Worm (Caenorhabditis elegans) whole organism, young adult: ENCODE data around the gene sorf-1.

Source experiments
- C17E4.6 ChIP-seq: fragments of 200-800 bp; sonication (Bioruptor generic); IDR thresholded peaks from 2 replicates; pipeline ENCODE4 v1.3.6; 2022; ENCODE audit warnings: missing genetic modification reagents, missing genetic modification characterization, missing compliant biosample characterization
- D2030.7 ChIP-seq: fragments of 200-800 bp; sonication (Bioruptor generic); IDR thresholded peaks from 2 replicates; pipeline ENCODE4 v1.3.6; 2022; ENCODE audit warnings: missing genetic modification reagents, missing genetic modification characterization, missing compliant biosample characterization
- F10E7.11 ChIP-seq: sonication (generic microtip); optimal IDR thresholded peaks from 2 replicates; lab custom pipeline; 2017; ENCODE audit warnings: mild to moderate bottlenecking, missing genetic modification characterization, moderate library complexity, missing compliant biosample characterization
- F22D6.2 ChIP-seq: sonication (generic microtip); optimal IDR thresholded peaks from 2 replicates; lab custom pipeline; 2016; ENCODE audit warnings: mild to moderate bottlenecking, missing genetic modification characterization, missing compliant biosample characterization
- F23B12.7 ChIP-seq: sonication (generic microtip); optimal IDR thresholded peaks from 2 replicates; lab custom pipeline; 2017; ENCODE audit warnings: missing genetic modification characterization, mild to moderate bottlenecking, missing compliant biosample characterization, antibody characterized with exemption, moderate library complexity; ENCODE audit not compliant: insufficient read depth
- F37B4.10 ChIP-seq: fragments of 200-800 bp; sonication (Bioruptor generic); IDR thresholded peaks from 2 replicates; pipeline ENCODE4 v1.3.6; 2022; ENCODE audit warnings: missing genetic modification characterization, missing compliant biosample characterization
- K11D2.4 ChIP-seq: fragments of 200-800 bp; sonication (Bioruptor generic); IDR thresholded peaks from 2 replicates; pipeline ENCODE4 v1.3.6; 2022; ENCODE audit warnings: missing genetic modification reagents, missing genetic modification characterization, missing compliant biosample characterization
- Y56A3A.18 ChIP-seq: fragments of 200-800 bp; sonication (Bioruptor generic); IDR thresholded peaks from 2 replicates; pipeline ENCODE4 v1.3.6; 2022; ENCODE audit warnings: missing genetic modification reagents, missing genetic modification characterization, missing compliant biosample characterization
- ZK185.1 ChIP-seq: sonication (generic microtip); optimal IDR thresholded peaks from 2 replicates; lab custom pipeline; 2016; ENCODE audit warnings: mild to moderate bottlenecking, missing genetic modification characterization, missing compliant biosample characterization; ENCODE audit not compliant: poor library complexity, severe bottlenecking
- aptf-3 ChIP-seq: fragments of 200-800 bp; sonication (Bioruptor generic); IDR thresholded peaks from 2 replicates; pipeline ENCODE4 v1.3.6; 2022; ENCODE audit warnings: missing genetic modification characterization, missing compliant biosample characterization
- atf-7 ChIP-seq: sonication (generic microtip); optimal IDR thresholded peaks from 2 replicates; lab custom pipeline; 2017; ENCODE audit warnings: mild to moderate bottlenecking, missing genetic modification characterization, missing compliant biosample characterization
- athp-1 ChIP-seq: sonication (generic microtip); optimal IDR thresholded peaks from 2 replicates; lab custom pipeline; 2017; ENCODE audit warnings: mild to moderate bottlenecking, missing genetic modification characterization, missing compliant biosample characterization
- attf-3 ChIP-seq: fragments of 200-800 bp; sonication (Bioruptor generic); conservative IDR thresholded peaks from 2 replicates; pipeline ENCODE4 v1.3.6; 2022; ENCODE audit warnings: missing genetic modification reagents, missing genetic modification characterization, missing compliant biosample characterization
- bed-1 ChIP-seq: fragments of 200-800 bp; sonication (Bioruptor generic); IDR thresholded peaks from 2 replicates; pipeline ENCODE4 v1.3.6; 2022; ENCODE audit warnings: missing genetic modification reagents, missing genetic modification characterization, missing compliant biosample characterization
- ccch-3 ChIP-seq: fragments of 200-800 bp; sonication (Bioruptor generic); optimal IDR thresholded peaks from 2 replicates; lab custom pipeline; 2018; ENCODE audit warnings: mild to moderate bottlenecking, missing genetic modification characterization, missing compliant biosample characterization
- ceh-100 ChIP-seq: fragments of 200-800 bp; sonication (Bioruptor generic); IDR thresholded peaks from 2 replicates; pipeline ENCODE4 v1.3.6; 2022; ENCODE audit warnings: missing genetic modification reagents, missing genetic modification characterization, missing compliant biosample characterization
- ceh-27 ChIP-seq: fragments of 200-800 bp; sonication (Bioruptor generic); optimal IDR thresholded peaks from 2 replicates; lab custom pipeline; 2018; ENCODE audit warnings: mild to moderate bottlenecking, missing genetic modification characterization, moderate library complexity, missing compliant biosample characterization
- ceh-79 ChIP-seq: sonication (generic microtip); optimal IDR thresholded peaks from 2 replicates; lab custom pipeline; 2017; ENCODE audit warnings: mild to moderate bottlenecking, missing genetic modification characterization, missing compliant biosample characterization
- chd-7 ChIP-seq: sonication (generic microtip); optimal IDR thresholded peaks from 2 replicates; lab custom pipeline; 2016; ENCODE audit warnings: mild to moderate bottlenecking, missing genetic modification characterization, moderate library complexity, missing compliant biosample characterization
- dpl-1 ChIP-seq: fragments of 150-350 bp; optimal IDR thresholded peaks from 2 replicates; lab custom pipeline; 2014; ENCODE audit warnings: missing biosample characterization, missing genetic modification reagents, missing genetic modification characterization
- ekl-4 ChIP-seq: fragments of 200-800 bp; sonication (Bioruptor generic); IDR thresholded peaks from 2 replicates; pipeline ENCODE4 v1.3.6; 2022; ENCODE audit warnings: missing genetic modification reagents, missing genetic modification characterization, missing compliant biosample characterization
- fkh-3 ChIP-seq: sonication (generic microtip); optimal IDR thresholded peaks from 2 replicates; lab custom pipeline; 2016; ENCODE audit warnings: mild to moderate bottlenecking, missing genetic modification characterization, missing compliant biosample characterization
- hlh-26 ChIP-seq: fragments of 200-800 bp; sonication (Bioruptor generic); conservative IDR thresholded peaks from 2 replicates; pipeline ENCODE4 v1.3.6; 2022; ENCODE audit warnings: missing genetic modification reagents, missing genetic modification characterization, missing compliant biosample characterization
- hsf-1 ChIP-seq: fragments of 200-800 bp; sonication (Bioruptor generic); IDR thresholded peaks from 2 replicates; pipeline ENCODE4 v1.3.6; 2022; ENCODE audit warnings: missing genetic modification reagents, missing genetic modification characterization, missing compliant biosample characterization
- let-526 ChIP-seq: fragments of 200-800 bp; sonication (Bioruptor generic); IDR thresholded peaks from 2 replicates; pipeline ENCODE4 v1.3.6; 2022; ENCODE audit warnings: missing genetic modification reagents, missing genetic modification characterization, missing compliant biosample characterization
- lin-26 ChIP-seq: fragments of 200-800 bp; sonication (Bioruptor generic); IDR thresholded peaks from 2 replicates; pipeline ENCODE4 v1.3.6; 2022; ENCODE audit warnings: missing genetic modification reagents, missing genetic modification characterization, missing compliant biosample characterization
- lin-35 ChIP-seq, 3 experiments: fragments of 150-350 bp in 2 of 3; sonication (generic microtip) in 1 of 3; optimal IDR thresholded peaks; 2 replicates each; lab custom pipeline; 2014 to 2018; ENCODE audit warnings: missing biosample characterization in 3 of 3, missing genetic modification characterization in 3 of 3, missing genetic modification reagents in 3 of 3
- lin-54 ChIP-seq: fragments of 200-800 bp; sonication (Bioruptor generic); optimal IDR thresholded peaks from 2 replicates; lab custom pipeline; 2018; ENCODE audit warnings: mild to moderate bottlenecking, missing genetic modification characterization, missing compliant biosample characterization
- lir-1 ChIP-seq: fragments of 200-800 bp; sonication (Bioruptor generic); conservative IDR thresholded peaks from 2 replicates; pipeline ENCODE4 v1.3.6; 2022; ENCODE audit warnings: missing genetic modification reagents, missing genetic modification characterization, missing compliant biosample characterization
- madf-10 ChIP-seq: sonication (generic microtip); optimal IDR thresholded peaks from 2 replicates; lab custom pipeline; 2016; ENCODE audit warnings: mild to moderate bottlenecking, missing genetic modification characterization, missing compliant biosample characterization
- madf-8 ChIP-seq: fragments of 200-800 bp; sonication (Bioruptor generic); conservative IDR thresholded peaks from 2 replicates; pipeline ENCODE4 v1.3.6; 2022; ENCODE audit warnings: missing genetic modification reagents, missing genetic modification characterization, missing compliant biosample characterization
- mcd-1 ChIP-seq: fragments of 200-800 bp; sonication (Bioruptor generic); IDR thresholded peaks from 2 replicates; pipeline ENCODE4 v1.3.6; 2022; ENCODE audit warnings: missing genetic modification reagents, missing genetic modification characterization, missing compliant biosample characterization
- mxl-1 ChIP-seq: sonication (generic microtip); optimal IDR thresholded peaks from 2 replicates; lab custom pipeline; 2016; ENCODE audit warnings: missing genetic modification characterization, missing compliant biosample characterization
- nhr-179 ChIP-seq: sonication (generic microtip); optimal IDR thresholded peaks from 2 replicates; lab custom pipeline; 2016; ENCODE audit warnings: mild to moderate bottlenecking, missing genetic modification characterization, missing compliant biosample characterization
- pbrm-1 ChIP-seq: fragments of 200-800 bp; sonication (Bioruptor generic); IDR thresholded peaks from 2 replicates; pipeline ENCODE4 v1.3.6; 2022; ENCODE audit warnings: missing genetic modification reagents, missing genetic modification characterization, missing compliant biosample characterization
- rcor-1 ChIP-seq: fragments of 200-800 bp; sonication (Bioruptor generic); IDR thresholded peaks from 2 replicates; pipeline ENCODE4 v1.3.6; 2022; ENCODE audit warnings: missing genetic modification reagents, missing genetic modification characterization, missing compliant biosample characterization
- repo-1 ChIP-seq: sonication (generic microtip); optimal IDR thresholded peaks from 2 replicates; lab custom pipeline; 2017; ENCODE audit warnings: mild to moderate bottlenecking, missing genetic modification characterization, missing compliant biosample characterization
- rpc-1 ChIP-seq, 2 experiments: fragments of 150-350 bp in 1 of 2; sonication (generic microtip) in 1 of 2; optimal IDR thresholded peaks; 2 replicates each; lab custom pipeline; 2014 to 2018; ENCODE audit warnings: missing biosample characterization in 1 of 2, missing genetic modification characterization in 1 of 2, missing genetic modification reagents in 1 of 2, missing genotype in 1 of 2
- snpc-1.3 ChIP-seq: sonication (generic microtip); optimal IDR thresholded peaks from 2 replicates; lab custom pipeline; 2017; ENCODE audit warnings: missing genetic modification characterization, mild to moderate bottlenecking, missing compliant biosample characterization, antibody characterized with exemption, moderate library complexity, missing genotype, missing genetic modification reagents; ENCODE audit not compliant: insufficient read depth
- sptf-2 ChIP-seq: fragments of 200-800 bp; sonication (Bioruptor generic); optimal IDR thresholded peaks from 2 replicates; lab custom pipeline; 2018; ENCODE audit warnings: mild to moderate bottlenecking, missing genetic modification characterization, missing compliant biosample characterization
- tbp1 ChIP-seq: fragments of 200-800 bp; sonication (Bioruptor generic); optimal IDR thresholded peaks from 2 replicates; lab custom pipeline; 2018; ENCODE audit warnings: mild to moderate bottlenecking, missing genetic modification characterization, missing compliant biosample characterization
- xnd-1 ChIP-seq: sonication (generic microtip); optimal IDR thresholded peaks from 2 replicates; lab custom pipeline; 2016; ENCODE audit warnings: missing genotype, missing genetic modification reagents, missing genetic modification characterization, missing compliant biosample characterization
- ztf-3 ChIP-seq: fragments of 200-800 bp; sonication (Bioruptor generic); optimal IDR thresholded peaks from 2 replicates; lab custom pipeline; 2018; ENCODE audit warnings: mild to moderate bottlenecking, missing genetic modification characterization, missing compliant biosample characterization

The sorf-1 gene

ce11 chrX:3380167-3380566 is 1.1 kb upstream of the sorf-1 start, which contains the start of gene ZK563.7:
Gene ZK563.7 (plus strand): TSS chrX:3380467.
- TF ChIP-seq D2030.7 (GFP tag; lab: Robert Waterston, UW) (no peak), snpc-1.3 (tag; lab: Kevin White, UChicago) (no peak), hlh-26 (GFP tag; lab: Robert Waterston, UW) (no peak)

ce11 chrX:3375320-3375719 is 3.7 kb downstream of the sorf-1 start:
- TF ChIP-seq ceh-79 (tag; lab: Kevin White, UChicago) (no peak), F37B4.10 (no peak)

DNA sequence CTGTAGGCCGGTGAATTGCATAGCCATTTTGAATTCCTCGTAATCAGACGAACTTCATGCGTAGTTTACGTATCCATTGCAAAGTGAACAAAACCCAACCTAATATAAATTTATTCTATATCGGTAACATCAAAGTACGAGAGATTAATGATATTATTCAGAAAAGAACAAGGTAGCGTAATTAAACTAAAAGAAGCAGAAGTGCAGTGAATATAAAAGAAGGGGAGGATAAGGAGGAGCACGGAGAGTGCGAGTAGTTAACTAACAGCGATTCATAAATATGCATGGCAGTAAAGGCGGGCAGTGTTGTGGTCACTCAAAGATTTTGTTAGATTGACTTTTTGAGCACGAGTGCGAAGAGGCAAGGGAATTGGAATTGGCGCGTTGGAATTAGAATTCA is 4.4 kb downstream of the sorf-1 start, which contains the start of gene clc-3:
Gene clc-3 (minus strand): TSS at position 101 of the 400 bp plus-strand sequence.
- TF ChIP-seq repo-1 (no peak), F10E7.11 (tag; lab: Kevin White, UChicago) (no peak), lin-26 (no peak), F37B4.10 (no peak), Y56A3A.18 (GFP tag; lab: Robert Waterston, UW) (no peak), chd-7 (no peak), ZK185.1 (tag; lab: Kevin White, UChicago) (no peak), rcor-1 (no peak), ztf-3 (GFP tag; lab: Kevin White, UChicago) (no peak), madf-10 (tag; lab: Kevin White, UChicago) (no peak), D2030.7 (GFP tag; lab: Robert Waterston, UW) (no peak)

- TF ChIP-seq pbrm-1 (GFP tag; lab: Robert Waterston, UW), result peak; percentile 80
- TF ChIP-seq F23B12.7 (tag; lab: Kevin White, UChicago), result peak; percentile 55
- 0 out of 2 replicates have a peak, but pooled peaks have one; percentile 21 for TF ChIP-seq lir-1
- peak; percentile 75 for TF ChIP-seq rcor-1
- no peak for TF ChIP-seq F22D6.2 (tag; lab: Kevin White, UChicago)
- TF ChIP-seq let-526 (GFP tag; lab: Robert Waterston, UW), result no peak
- TF ChIP-seq ekl-4 (GFP tag; lab: Robert Waterston, UW), result peak; percentile 79
- peak; percentile 44 for TF ChIP-seq atf-7 (tag; lab: Kevin White, UChicago)
- TF ChIP-seq mxl-1, result peak; percentile 44
- TF ChIP-seq hsf-1 (GFP tag; lab: Robert Waterston, UW), result no peak
- peak in 1 of 3 experiments; percentile 69 for TF ChIP-seq lin-35 (GFP tag; optimal IDR thresholded peaks at IDR 0.05; lab: Kevin White, UChicago)
- no peak; the same call in 1 of the 2 replicates for TF ChIP-seq attf-3 (GFP tag; lab: Robert Waterston, UW)
- peak; percentile 20 for TF ChIP-seq nhr-179 (tag; lab: Kevin White, UChicago)
- TF ChIP-seq ccch-3, result no peak
- peak; percentile 44 for TF ChIP-seq ceh-100
- TF ChIP-seq rpc-1 (optimal IDR thresholded peaks at IDR 0.05; lab: Kevin White, UChicago), result peak; percentile 94
- TF ChIP-seq rpc-1 (tag; optimal IDR thresholded peaks at IDR 0.05; lab: Kevin White, UChicago), result peak; percentile 91
- TF ChIP-seq sptf-2 (GFP tag; lab: Kevin White, UChicago), result no peak
- peak; percentile 60; the same call in 1 of the 2 replicates for TF ChIP-seq mcd-1
- TF ChIP-seq ceh-27, result peak; percentile 74
- TF ChIP-seq ztf-3 (GFP tag; lab: Kevin White, UChicago), result peak; percentile 52
- TF ChIP-seq fkh-3, result peak; percentile 33
- 0 out of 2 replicates have a peak, but pooled peaks have one; percentile 5 for TF ChIP-seq madf-8 (GFP tag; lab: Robert Waterston, UW)
- TF ChIP-seq tbp1 (GFP tag; lab: Kevin White, UChicago), result peak; percentile 97
- no peak for TF ChIP-seq xnd-1 (tag; lab: Kevin White, UChicago)
- TF ChIP-seq dpl-1 (GFP tag; lab: Kevin White, UChicago), result no peak
- 0 out of 2 replicates have a peak, but pooled peaks have one; percentile 33 for TF ChIP-seq bed-1
- peak; percentile 48; the same call in 1 of the 2 replicates for TF ChIP-seq aptf-3 (GFP tag; lab: Robert Waterston, UW)
- TF ChIP-seq K11D2.4 (GFP tag; lab: Robert Waterston, UW), result peak; percentile 67
- TF ChIP-seq lin-54 (GFP tag; lab: Kevin White, UChicago), result peak; percentile 54
- peak; percentile 55 for TF ChIP-seq athp-1 (tag; lab: Kevin White, UChicago)
- TF ChIP-seq C17E4.6, result no peak
Observed at ce11 chrX:3371264-3371663, 7.8 kb downstream of the sorf-1 start.
